Worm (Caenorhabditis elegans) whole organism, L3 larva: Measurements from ENCODE around the gene epic-1.

ENCODE experiments used
- R02D3.7 ChIP-seq: fragments of 150-350 bp; optimal IDR thresholded peaks from 2 replicates; lab custom pipeline; 2014; ENCODE audit warnings: missing biosample characterization, missing genetic modification characterization
- ama-1 ChIP-seq: fragments of 150-350 bp; optimal IDR thresholded peaks from 2 replicates; lab custom pipeline; 2018
- ceh-16 ChIP-seq: sonication (generic microtip); optimal IDR thresholded peaks from 2 replicates; lab custom pipeline; 2017; ENCODE audit warnings: missing biosample characterization, missing genetic modification characterization
- ceh-28 ChIP-seq: fragments of 150-350 bp; optimal IDR thresholded peaks from 2 replicates; lab custom pipeline; 2014; ENCODE audit warnings: missing biosample characterization, missing genetic modification reagents, missing genetic modification characterization
- ceh-82 ChIP-seq: fragments of 150-350 bp; optimal IDR thresholded peaks from 2 replicates; lab custom pipeline; 2014; ENCODE audit warnings: missing biosample characterization, missing genetic modification characterization
- daf-12 ChIP-seq: fragments of 150-350 bp; optimal IDR thresholded peaks from 2 replicates; lab custom pipeline; 2014; ENCODE audit warnings: missing biosample characterization, missing genetic modification reagents, missing genetic modification characterization
- egl-27 ChIP-seq: sonication (generic microtip); optimal IDR thresholded peaks from 4 replicates; lab custom pipeline; 2017; ENCODE audit warnings: missing biosample characterization, missing genetic modification reagents, missing genetic modification characterization
- egl-5 ChIP-seq: fragments of 150-350 bp; optimal IDR thresholded peaks from 2 replicates; lab custom pipeline; 2017; ENCODE audit warnings: missing biosample characterization, missing genetic modification reagents, missing genetic modification characterization, inconsistent platforms
- elt-2 ChIP-seq: sonication (generic microtip); optimal IDR thresholded peaks from 2 replicates; lab custom pipeline; 2016; ENCODE audit warnings: missing genetic modification reagents, mild to moderate bottlenecking, missing genetic modification characterization, missing compliant biosample characterization
- fkh-2 ChIP-seq: fragments of 150-350 bp; optimal IDR thresholded peaks from 2 replicates; lab custom pipeline; 2014; ENCODE audit warnings: missing biosample characterization, missing genetic modification reagents, missing genetic modification characterization
- fos-1 ChIP-seq: fragments of 150-350 bp; optimal IDR thresholded peaks from 2 replicates; lab custom pipeline; 2014; ENCODE audit warnings: missing biosample characterization, missing genetic modification characterization
- hmg-11 ChIP-seq: sonication (generic microtip); optimal IDR thresholded peaks from 2 replicates; lab custom pipeline; 2016; ENCODE audit warnings: missing genetic modification characterization, missing compliant biosample characterization
- jun-1 ChIP-seq: fragments of 150-350 bp; optimal IDR thresholded peaks from 2 replicates; lab custom pipeline; 2014; ENCODE audit warnings: missing biosample characterization, missing genetic modification reagents, missing genetic modification characterization
- lin-39 ChIP-seq: fragments of 150-350 bp; optimal IDR thresholded peaks from 2 replicates; lab custom pipeline; 2018; ENCODE audit warnings: missing biosample characterization, missing genetic modification reagents, missing genetic modification characterization
- lsy-12 ChIP-seq: sonication (generic microtip); optimal IDR thresholded peaks from 2 replicates; lab custom pipeline; 2016; ENCODE audit warnings: mild to moderate bottlenecking, missing genetic modification characterization, missing compliant biosample characterization
- mdl-1 ChIP-seq: fragments of 150-350 bp; optimal IDR thresholded peaks from 2 replicates; lab custom pipeline; 2014; ENCODE audit warnings: missing biosample characterization, missing genetic modification characterization
- nfya-1 ChIP-seq: sonication (generic microtip); optimal IDR thresholded peaks from 2 replicates; lab custom pipeline; 2017; ENCODE audit warnings: missing genetic modification characterization, mild to moderate bottlenecking, missing compliant biosample characterization, antibody characterized with exemption, moderate library complexity; ENCODE audit not compliant: insufficient read depth
- nhr-11 ChIP-seq: fragments of 150-350 bp; optimal IDR thresholded peaks from 2 replicates; lab custom pipeline; 2014; ENCODE audit warnings: missing biosample characterization, missing genetic modification characterization
- nhr-23 ChIP-seq: fragments of 150-350 bp; optimal IDR thresholded peaks from 2 replicates; lab custom pipeline; 2014; ENCODE audit warnings: missing biosample characterization, missing genetic modification reagents, missing genetic modification characterization
- nhr-237 ChIP-seq: fragments of 150-350 bp; optimal IDR thresholded peaks from 2 replicates; lab custom pipeline; 2014; ENCODE audit warnings: missing biosample characterization, missing genetic modification characterization
- nhr-25 ChIP-seq: sonication (generic microtip); optimal IDR thresholded peaks from 2 replicates; lab custom pipeline; 2017; ENCODE audit warnings: missing biosample characterization, missing genetic modification characterization
- nhr-28 ChIP-seq: fragments of 150-350 bp; optimal IDR thresholded peaks from 2 replicates; lab custom pipeline; 2014; ENCODE audit warnings: missing biosample characterization, missing genetic modification characterization
- nhr-43 ChIP-seq: sonication (generic microtip); optimal IDR thresholded peaks from 2 replicates; lab custom pipeline; 2016; ENCODE audit warnings: mild to moderate bottlenecking, missing genetic modification characterization, missing compliant biosample characterization; ENCODE audit not compliant: poor library complexity, severe bottlenecking
- nhr-67 ChIP-seq: fragments of 150-350 bp; optimal IDR thresholded peaks from 2 replicates; lab custom pipeline; 2014; ENCODE audit warnings: missing biosample characterization, missing genetic modification characterization
- nhr-76 ChIP-seq: fragments of 150-350 bp; sonication (generic microtip); optimal IDR thresholded peaks from 5 replicates; lab custom pipeline; 2014; ENCODE audit warnings: missing biosample characterization, missing genetic modification characterization
- nhr-77 ChIP-seq: fragments of 150-350 bp; optimal IDR thresholded peaks from 2 replicates; lab custom pipeline; 2014; ENCODE audit warnings: missing biosample characterization, missing genetic modification characterization
- pha-4 ChIP-seq: fragments of 150-350 bp; optimal IDR thresholded peaks from 2 replicates; lab custom pipeline; 2014; ENCODE audit warnings: missing biosample characterization, missing genetic modification reagents, missing genetic modification characterization
- pqm-1 ChIP-seq: fragments of 150-350 bp; optimal IDR thresholded peaks from 2 replicates; lab custom pipeline; 2017; ENCODE audit warnings: missing biosample characterization, missing genetic modification characterization, inconsistent platforms
- sea-2 ChIP-seq: fragments of 150-350 bp; sonication (generic microtip); optimal IDR thresholded peaks from 4 replicates; lab custom pipeline; 2014; ENCODE audit warnings: missing biosample characterization, missing genetic modification reagents, missing genetic modification characterization
- skn-1 ChIP-seq: fragments of 150-350 bp; optimal IDR thresholded peaks from 2 replicates; lab custom pipeline; 2014; ENCODE audit warnings: missing biosample characterization, missing genetic modification characterization
- snpc-4 ChIP-seq: fragments of 150-350 bp; optimal IDR thresholded peaks from 2 replicates; lab custom pipeline; 2014; ENCODE audit warnings: missing biosample characterization, missing genetic modification characterization
- tbx-2 ChIP-seq: sonication (generic microtip); optimal IDR thresholded peaks from 2 replicates; lab custom pipeline; 2016; ENCODE audit warnings: mild to moderate bottlenecking, missing genetic modification characterization, missing compliant biosample characterization
- unc-39 ChIP-seq: sonication (generic microtip); optimal IDR thresholded peaks from 4 replicates; lab custom pipeline; 2017; ENCODE audit warnings: missing biosample characterization, missing genetic modification characterization
- zag-1 ChIP-seq: fragments of 150-350 bp; optimal IDR thresholded peaks from 2 replicates; lab custom pipeline; 2014; ENCODE audit warnings: missing biosample characterization, missing genetic modification characterization
- ztf-11 ChIP-seq: fragments of 150-350 bp; optimal IDR thresholded peaks from 2 replicates; lab custom pipeline; 2014; ENCODE audit warnings: missing biosample characterization, missing genetic modification characterization
- ztf-4 ChIP-seq: fragments of 150-350 bp; optimal IDR thresholded peaks from 2 replicates; lab custom pipeline; 2014; ENCODE audit warnings: missing biosample characterization, missing genetic modification characterization

The epic-1 gene

ce11 chrIV:17453996-17454395, 17.7 kb downstream of the epic-1 start:
- TF ChIP-seq nhr-77 (tag; lab: Kevin White, UChicago) (no peak), nhr-43 (tag; lab: Kevin White, UChicago) (no peak), nhr-28 (tag; lab: Kevin White, UChicago) (no peak), fkh-2 (no peak), ztf-4 (tag; lab: Kevin White, UChicago) (no peak), ztf-11 (tag; lab: Kevin White, UChicago) (no peak), hmg-11 (no peak), unc-39 (tag; lab: Kevin White, UChicago) (no peak), R02D3.7 (no peak), jun-1 (tag; lab: Kevin White, UChicago) (no peak), tbx-2 (no peak), nfya-1 (tag; lab: Kevin White, UChicago) (no peak), ama-1 (lab: Kevin White, UChicago) (no peak)
- TF ChIP-seq, all 47 proteins: peak for 0

- TF ChIP-seq nhr-67: no peak
- no peak for TF ChIP-seq hmg-11
- no peak for TF ChIP-seq nhr-76 (tag; lab: Kevin White, UChicago)
- TF ChIP-seq nhr-77 (tag; lab: Kevin White, UChicago): no peak
- TF ChIP-seq nhr-43 (tag; lab: Kevin White, UChicago): no peak
- TF ChIP-seq skn-1 (tag; lab: Kevin White, UChicago): no peak
- TF ChIP-seq mdl-1 (tag; lab: Kevin White, UChicago): no peak
- TF ChIP-seq lin-39 (tag; lab: Kevin White, UChicago): no peak
- no peak for TF ChIP-seq nhr-237 (tag; lab: Kevin White, UChicago)
- no peak for TF ChIP-seq fos-1 (tag; lab: Kevin White, UChicago)
- TF ChIP-seq nhr-25 (tag; lab: Kevin White, UChicago): no peak
- TF ChIP-seq egl-27 (tag; lab: Kevin White, UChicago): no peak
- no peak for TF ChIP-seq nhr-11 (tag; lab: Kevin White, UChicago)
- TF ChIP-seq sea-2 (GFP tag; lab: Kevin White, UChicago): no peak
- no peak for TF ChIP-seq pha-4 (tag; lab: Kevin White, UChicago)
- no peak for TF ChIP-seq snpc-4 (tag; lab: Kevin White, UChicago)
Observed at ce11 chrIV:17453200-17453599, 18.5 kb downstream of the epic-1 start.

DNA sequence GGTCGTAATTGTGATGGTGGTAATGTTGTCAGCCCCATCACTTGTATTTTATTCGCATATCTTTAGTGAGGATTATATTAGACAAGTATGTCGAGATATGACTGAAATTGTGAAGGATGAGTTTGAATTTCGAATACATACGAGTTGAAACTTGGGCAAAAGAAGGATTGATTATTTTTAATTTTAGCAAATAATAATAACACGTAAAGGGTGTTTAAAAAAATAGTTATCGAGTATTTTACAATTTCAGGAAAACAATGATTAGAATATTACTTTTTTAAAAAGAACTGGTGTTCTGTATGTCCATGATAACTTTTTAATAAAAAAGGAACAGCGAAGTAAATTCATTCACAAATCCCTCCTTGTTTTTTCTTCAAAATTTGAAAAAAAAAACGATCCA, 21.3 kb downstream of the epic-1 start, which contains the start of gene F11E6.8:
TSS of gene F11E6.8 (minus strand) at position 101 of the 400 bp plus-strand sequence.
- TF ChIP-seq ztf-11 (tag; lab: Kevin White, UChicago) (no peak), egl-5 (tag; lab: Kevin White, UChicago) (no peak), nhr-237 (tag; lab: Kevin White, UChicago) (no peak), tbx-2 (no peak), daf-12 (tag; lab: Kevin White, UChicago) (no peak), zag-1 (tag; lab: Kevin White, UChicago) (no peak)
- TF ChIP-seq, all 47 proteins: peak for 0

DNA sequence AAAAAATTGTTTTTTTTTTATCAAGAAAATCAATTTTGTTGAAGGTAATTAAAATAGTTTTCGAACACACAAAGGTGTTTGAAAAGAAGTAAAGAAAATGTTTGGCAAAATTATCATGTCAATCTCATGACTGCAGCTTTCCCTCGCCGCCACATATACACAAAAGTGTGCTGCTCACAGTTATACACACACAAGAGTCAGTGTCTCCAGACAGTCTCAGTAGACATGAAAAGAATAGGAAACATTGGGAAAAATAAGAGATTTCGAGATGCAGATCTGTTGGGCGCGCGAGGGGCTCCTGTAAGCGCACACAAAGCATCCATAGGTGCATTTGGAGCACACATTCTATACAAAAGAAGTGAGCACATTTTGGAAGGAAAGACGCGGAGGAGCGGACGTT, 23.4 kb downstream of the epic-1 start:
- TF ChIP-seq nhr-11 (tag; lab: Kevin White, UChicago) (no peak), pha-4 (tag; lab: Kevin White, UChicago) (peak; percentile 66), ceh-28 (no peak)

- peak; percentile 51 for TF ChIP-seq nhr-25 (tag; lab: Kevin White, UChicago)
- TF ChIP-seq nhr-43 (tag; lab: Kevin White, UChicago): peak; percentile 36
- TF ChIP-seq pqm-1 (tag; lab: Kevin White, UChicago): peak; percentile 6
- TF ChIP-seq ceh-16 (tag; lab: Kevin White, UChicago): no peak
- TF ChIP-seq nhr-23 (tag; lab: Kevin White, UChicago): peak; percentile 15
Observed at ce11 chrIV:17442503-17442902, 29.2 kb downstream of the epic-1 start, which contains the start of gene F11E6.11. F11E6.11 (plus strand) TSS chrIV:17442827.

DNA sequence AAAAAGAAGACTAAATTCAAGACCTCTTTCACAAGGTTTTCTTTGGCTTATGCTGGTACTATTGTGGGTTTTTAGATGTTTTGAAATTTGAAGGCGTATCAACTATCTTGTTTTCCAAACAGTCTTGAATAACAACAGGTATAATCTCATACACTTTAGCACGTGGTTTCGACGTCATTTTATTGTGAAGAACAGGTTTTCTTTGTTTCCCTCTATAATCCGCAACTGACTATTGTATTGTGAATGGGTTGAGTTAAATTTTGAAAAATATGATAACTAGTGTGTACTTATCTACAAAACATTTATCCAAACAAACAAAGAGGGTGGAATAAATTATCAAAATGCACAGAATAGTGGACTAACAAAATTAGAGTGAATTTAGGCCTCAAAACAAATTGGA, 30.5 kb downstream of the epic-1 start:
- TF ChIP-seq ceh-82 (tag; lab: Kevin White, UChicago): no peak
- TF ChIP-seq sea-2 (GFP tag; lab: Kevin White, UChicago): no peak
- no peak for TF ChIP-seq unc-39 (tag; lab: Kevin White, UChicago)
- TF ChIP-seq nhr-67: no peak
- peak; percentile 39 for TF ChIP-seq nhr-25 (tag; lab: Kevin White, UChicago)
- no peak for TF ChIP-seq lsy-12 (tag; lab: Kevin White, UChicago)
- TF ChIP-seq elt-2 (tag; lab: Kevin White, UChicago): peak; percentile 25
- TF ChIP-seq nhr-43 (tag; lab: Kevin White, UChicago): peak; percentile 6
